Worm (Caenorhabditis elegans): ENCODE data around the gene lin-2.

The lin-2 gene

ce11 chrX:12360444-12360843, 53.4 kb downstream of the lin-2 start, which contains the start of the genes nspc-15 and F19H6.6:
nspc-15 (plus strand) TSS chrX:12360744.
F19H6.6 (plus strand) TSS chrX:12360827.
- TF ChIP-seq F13C5.2 (tag; optimal IDR thresholded peaks at IDR 0.05) (no peak), tbx-11 (GFP tag; IDR thresholded peaks at IDR 0.05) (no peak), ets-7 (tag; optimal IDR thresholded peaks at IDR 0.05) (no peak), hmg-4 (GFP tag; optimal IDR thresholded peaks at IDR 0.05) (no peak), tra-4 (tag; optimal IDR thresholded peaks at IDR 0.05) (no peak), hnd-1 (tag; optimal IDR thresholded peaks at IDR 0.05) (no peak), B0310.2 (tag; optimal IDR thresholded peaks at IDR 0.05) (no peak)

DNA sequence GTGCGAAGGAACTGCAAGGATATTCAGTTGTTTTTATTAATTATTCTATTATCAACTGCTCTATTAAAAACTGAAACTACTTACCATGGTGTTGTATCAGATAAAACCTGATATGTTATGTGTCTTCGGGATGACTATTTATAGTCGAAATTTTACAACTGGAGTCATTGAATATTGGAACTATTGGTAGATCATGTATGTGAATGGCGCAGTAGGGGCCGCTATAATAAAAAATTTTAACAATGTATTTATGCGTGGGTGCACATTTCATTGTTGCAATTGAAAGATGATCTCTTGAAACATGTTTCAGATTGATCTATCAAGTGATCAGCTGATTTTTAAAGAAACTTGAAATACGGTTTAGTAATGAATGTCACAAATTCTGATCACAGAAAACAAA, 54.9 kb downstream of the lin-2 start, which contains the start of gene nspc-14:
Gene nspc-14, minus strand, starts transcription at position 101 of the 400 bp plus-strand sequence.
- TF ChIP-seq pes-1 (GFP tag; IDR thresholded peaks at IDR 0.05) (no peak), ceh-13 (GFP tag; optimal IDR thresholded peaks at IDR 0.05) (no peak), B0310.2 (tag; optimal IDR thresholded peaks at IDR 0.05) (no peak), ceh-36 (tag; optimal IDR thresholded peaks at IDR 0.05) (no peak), aly-1 (tag; optimal IDR thresholded peaks at IDR 0.05) (no peak), ama-1 (optimal IDR thresholded peaks at IDR 0.05) (no peak), tbx-11 (GFP tag; IDR thresholded peaks at IDR 0.05) (no peak), ets-7 (tag; optimal IDR thresholded peaks at IDR 0.05) (no peak), tra-4 (tag; optimal IDR thresholded peaks at IDR 0.05) (no peak), sea-1 (GFP tag; conservative IDR thresholded peaks at IDR 0.05) (no peak), hmbx-1 (tag; optimal IDR thresholded peaks at IDR 0.05) (no peak), F13C5.2 (tag; optimal IDR thresholded peaks at IDR 0.05) (no peak), flt-1 (GFP tag; IDR thresholded peaks at IDR 0.05) (no peak), tbx-37 (GFP tag; conservative IDR thresholded peaks at IDR 0.05) (no peak), scrt-1 (GFP tag; IDR thresholded peaks at IDR 0.05) (no peak), hnd-1 (tag; optimal IDR thresholded peaks at IDR 0.05) (no peak), hmg-4 (GFP tag; optimal IDR thresholded peaks at IDR 0.05) (no peak)

- TF ChIP-seq hnd-1 (tag; optimal IDR thresholded peaks at IDR 0.05) (no peak), tra-4 (tag; optimal IDR thresholded peaks at IDR 0.05) (no peak), ceh-13 (GFP tag; optimal IDR thresholded peaks at IDR 0.05) (no peak), F13C5.2 (tag; optimal IDR thresholded peaks at IDR 0.05) (no peak), ama-1 (optimal IDR thresholded peaks at IDR 0.05) (no peak)
These were observed 56.7 kb downstream of the lin-2 start, which contains the start of gene nspc-13 for ce11 chrX:12357127-12357526. nspc-13 (plus strand) TSS chrX:12357427.

ce11 chrX:12356581-12356980, 57.3 kb downstream of the lin-2 start, which contains the start of gene nspc-12:
nspc-12 (minus strand) TSS chrX:12356681.
- no peak for TF ChIP-seq ceh-13 (GFP tag; optimal IDR thresholded peaks at IDR 0.05)
- no peak for TF ChIP-seq ceh-36 (tag; optimal IDR thresholded peaks at IDR 0.05)
- no peak for TF ChIP-seq pes-1 (GFP tag; IDR thresholded peaks at IDR 0.05)
- no peak for TF ChIP-seq tbx-11 (GFP tag; IDR thresholded peaks at IDR 0.05)
- TF ChIP-seq flt-1 (GFP tag; IDR thresholded peaks at IDR 0.05): no peak
- TF ChIP-seq tbx-37 (GFP tag; conservative IDR thresholded peaks at IDR 0.05): no peak
- TF ChIP-seq aly-1 (tag; optimal IDR thresholded peaks at IDR 0.05): no peak
- TF ChIP-seq tra-4 (tag; optimal IDR thresholded peaks at IDR 0.05): no peak
- TF ChIP-seq scrt-1 (GFP tag; IDR thresholded peaks at IDR 0.05): no peak

DNA sequence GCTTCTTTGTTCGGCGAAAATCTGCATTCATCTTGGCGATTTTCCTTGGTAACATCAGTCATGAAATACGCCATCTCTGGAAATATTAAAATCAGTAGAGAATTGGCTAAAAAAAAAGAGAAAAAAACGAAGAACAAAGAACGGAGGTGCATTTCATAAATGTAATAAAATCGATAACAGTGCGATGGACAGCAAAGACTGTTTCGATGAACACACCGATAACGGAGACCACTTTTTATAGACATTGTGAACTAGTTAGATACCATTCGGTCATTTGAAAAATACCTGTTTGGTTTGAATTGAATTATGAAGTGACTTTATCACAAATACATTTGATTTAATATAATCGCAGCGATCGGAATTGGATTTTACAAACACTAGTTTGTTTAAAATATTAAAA, 61.0 kb downstream of the lin-2 start, which contains the start of gene F42F12.4:
Gene F42F12.4, minus strand, starts transcription at position 76 of the 400 bp plus-strand sequence.
- TF ChIP-seq ceh-13 (GFP tag; optimal IDR thresholded peaks at IDR 0.05) (no peak), tbx-37 (GFP tag; conservative IDR thresholded peaks at IDR 0.05) (no peak), ama-1 (optimal IDR thresholded peaks at IDR 0.05) (no peak), aly-1 (tag; optimal IDR thresholded peaks at IDR 0.05) (no peak), sea-1 (GFP tag; conservative IDR thresholded peaks at IDR 0.05) (no peak), hmg-4 (GFP tag; optimal IDR thresholded peaks at IDR 0.05) (no peak), hnd-1 (tag; optimal IDR thresholded peaks at IDR 0.05) (no peak), B0310.2 (tag; optimal IDR thresholded peaks at IDR 0.05) (no peak), flt-1 (GFP tag; IDR thresholded peaks at IDR 0.05) (no peak)

ce11 chrX:12350207-12350606, 63.6 kb downstream of the lin-2 start, which contains the start of gene F42F12.3:
F42F12.3 (plus strand) TSS chrX:12350578.
- TF ChIP-seq sea-1 (GFP tag; conservative IDR thresholded peaks at IDR 0.05): no peak
- TF ChIP-seq ets-7 (tag; optimal IDR thresholded peaks at IDR 0.05): no peak
- TF ChIP-seq tbx-11 (GFP tag; IDR thresholded peaks at IDR 0.05): no peak
- no peak for TF ChIP-seq hmg-4 (GFP tag; optimal IDR thresholded peaks at IDR 0.05)
- TF ChIP-seq F13C5.2 (tag; optimal IDR thresholded peaks at IDR 0.05): no peak

Measured in whole organism, early embryonic.